Worm (Caenorhabditis elegans) whole organism, late embryonic: Measurements from ENCODE around the gene C27D6.15.

Source experiments
- C08G9.2 ChIP-seq: sonication (generic microtip); optimal IDR thresholded peaks from 2 replicates; lab custom pipeline; 2016; ENCODE audit warnings: mild to moderate bottlenecking, missing genetic modification characterization, moderate library complexity, missing compliant biosample characterization
- ahr-1 ChIP-seq: sonication (generic microtip); optimal IDR thresholded peaks from 2 replicates; lab custom pipeline; 2016; ENCODE audit warnings: missing genetic modification characterization, missing compliant biosample characterization
- lim-6 ChIP-seq: sonication (generic microtip); optimal IDR thresholded peaks from 2 replicates; lab custom pipeline; 2016; ENCODE audit warnings: missing genetic modification characterization, missing compliant biosample characterization

DNA sequence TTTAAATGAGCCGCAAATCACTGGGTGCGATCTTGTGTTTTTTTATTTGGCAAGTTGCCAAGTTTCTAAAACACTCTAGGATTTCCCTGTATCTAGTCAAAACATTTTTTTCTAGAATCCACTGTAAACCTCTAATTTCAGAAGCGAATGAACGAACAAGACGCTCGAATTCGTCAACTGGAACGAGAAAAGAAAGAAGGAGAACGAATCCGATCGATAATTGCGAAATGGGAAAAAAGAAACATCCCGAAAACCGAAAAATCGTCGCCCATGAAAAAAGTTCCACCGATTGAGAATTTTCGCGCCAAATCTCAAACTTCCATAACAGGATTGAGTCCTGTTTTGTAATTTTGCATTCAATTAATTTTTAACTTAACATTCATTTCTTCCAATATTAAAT lies 5.2 kb downstream of the C27D6.15 start:
- no peak for TF ChIP-seq ahr-1
- no peak for TF ChIP-seq C08G9.2
- no peak for TF ChIP-seq lim-6 (tag; lab: Kevin White, UChicago)
